Worm (Caenorhabditis elegans): Measurements from ENCODE around the gene str-28.

DNA sequence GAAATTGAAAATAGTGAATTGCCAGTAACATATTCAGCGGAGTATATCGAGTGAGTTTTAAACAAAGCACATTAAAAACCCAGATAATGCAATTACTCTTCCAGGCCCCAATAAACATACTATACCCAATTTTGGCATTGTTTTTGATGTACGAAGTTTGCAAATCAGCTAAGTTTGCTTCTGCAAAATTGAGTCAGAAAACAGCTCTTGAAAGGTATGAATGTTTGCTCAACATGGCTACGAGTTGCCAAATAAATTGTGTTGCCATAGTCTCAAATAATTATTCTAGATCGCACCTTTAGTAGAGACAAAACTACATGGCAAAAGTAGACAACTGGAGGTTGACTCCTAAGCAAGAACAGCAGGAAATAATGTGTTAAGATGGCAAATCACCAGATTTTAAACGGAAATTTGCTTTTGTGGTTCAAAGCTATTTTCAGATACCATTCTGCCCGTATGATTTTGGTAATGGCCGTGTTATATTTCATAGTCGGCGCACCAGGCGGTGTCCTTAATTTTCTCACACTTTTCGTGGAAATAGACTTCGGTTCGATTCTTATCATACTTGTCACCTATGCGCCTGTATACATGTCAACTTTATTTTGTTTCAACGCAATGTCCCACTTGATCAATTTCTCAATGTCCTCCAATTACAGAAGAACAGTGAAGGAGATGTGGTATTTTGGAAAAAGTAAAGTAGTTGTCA lies 40.1 kb downstream of the str-28 start:
- TF ChIP-seq C38D4.7 (GFP tag; optimal IDR thresholded peaks at IDR 0.05) (no peak), elt-2 (tag; optimal IDR thresholded peaks at IDR 0.05) (no peak), sox-2 (GFP tag; IDR thresholded peaks at IDR 0.05) (no peak)
